Worm (Caenorhabditis elegans) whole organism, mixed stage, embryonic: ENCODE data around the gene tric-1B.2.

Experiments used
- blmp-1 ChIP-seq: fragments of 150-350 bp; optimal IDR thresholded peaks from 2 replicates; lab custom pipeline; 2014; ENCODE audit warnings: missing biosample characterization, missing genetic modification characterization
- ceh-39 ChIP-seq: fragments of 150-350 bp; optimal IDR thresholded peaks from 2 replicates; lab custom pipeline; 2014; ENCODE audit warnings: missing biosample characterization, missing genetic modification characterization
- ceh-43 ChIP-seq: fragments of 200-800 bp; sonication (Bioruptor generic); optimal IDR thresholded peaks from 2 replicates; lab custom pipeline; 2018; ENCODE audit warnings: mild to moderate bottlenecking, missing genetic modification characterization, moderate library complexity, missing compliant biosample characterization
- ceh-83 ChIP-seq: fragments of 200-800 bp; sonication (Bioruptor generic); optimal IDR thresholded peaks from 2 replicates; lab custom pipeline; 2018; ENCODE audit warnings: mild to moderate bottlenecking, missing genetic modification characterization, missing compliant biosample characterization
- cnd-1 ChIP-seq: fragments of 200-800 bp; sonication (Bioruptor generic); optimal IDR thresholded peaks from 2 replicates; lab custom pipeline; 2018; ENCODE audit warnings: mild to moderate bottlenecking, missing genetic modification characterization, missing compliant biosample characterization
- drap-1 ChIP-seq: fragments of 200-800 bp; sonication (Bioruptor generic); optimal IDR thresholded peaks from 3 replicates; lab custom pipeline; 2018; ENCODE audit warnings: mild to moderate bottlenecking, missing genetic modification characterization, missing compliant biosample characterization
- elt-1 ChIP-seq: sonication (generic microtip); optimal IDR thresholded peaks from 2 replicates; lab custom pipeline; 2017; ENCODE audit warnings: missing genetic modification characterization, mild to moderate bottlenecking, missing compliant biosample characterization, antibody characterized with exemption, moderate library complexity, borderline replicate concordance; ENCODE audit not compliant: insufficient read depth
- elt-3 ChIP-seq: fragments of 150-350 bp; optimal IDR thresholded peaks from 2 replicates; lab custom pipeline; 2014; ENCODE audit warnings: missing biosample characterization, missing genetic modification characterization
- flh-1 ChIP-seq: fragments of 200-800 bp; sonication (Bioruptor generic); optimal IDR thresholded peaks from 2 replicates; lab custom pipeline; 2018; ENCODE audit warnings: mild to moderate bottlenecking, missing genetic modification characterization, moderate library complexity, missing compliant biosample characterization
- ham-2 ChIP-seq: fragments of 200-800 bp; sonication (Bioruptor generic); optimal IDR thresholded peaks from 2 replicates; lab custom pipeline; 2018; ENCODE audit warnings: mild to moderate bottlenecking, missing genetic modification characterization, missing compliant biosample characterization
- hlh-1 ChIP-seq: fragments of 150-350 bp; optimal IDR thresholded peaks from 2 replicates; lab custom pipeline; 2014; ENCODE audit warnings: missing biosample characterization, missing genetic modification reagents, missing genetic modification characterization
- lin-13 ChIP-seq: fragments of 150-350 bp; optimal IDR thresholded peaks from 2 replicates; lab custom pipeline; 2014; ENCODE audit warnings: missing biosample characterization, missing genetic modification characterization
- lin-32 ChIP-seq: fragments of 200-800 bp; sonication (Bioruptor generic); optimal IDR thresholded peaks from 2 replicates; lab custom pipeline; 2018; ENCODE audit warnings: mild to moderate bottlenecking, missing genetic modification characterization, missing compliant biosample characterization
- lsy-2 ChIP-seq: fragments of 150-350 bp; optimal IDR thresholded peaks from 2 replicates; lab custom pipeline; 2014; ENCODE audit warnings: missing biosample characterization, missing genetic modification characterization
- mab-5 ChIP-seq: fragments of 150-350 bp; optimal IDR thresholded peaks from 2 replicates; lab custom pipeline; 2014; ENCODE audit warnings: missing biosample characterization, missing genetic modification characterization
- mep-1 ChIP-seq: fragments of 150-350 bp; optimal IDR thresholded peaks from 2 replicates; lab custom pipeline; 2017; ENCODE audit warnings: missing biosample characterization, missing genetic modification reagents, missing genetic modification characterization, inconsistent platforms
- mls-2 ChIP-seq: sonication (generic microtip); optimal IDR thresholded peaks from 2 replicates; lab custom pipeline; 2016; ENCODE audit warnings: mild to moderate bottlenecking, missing genetic modification characterization, moderate library complexity, missing compliant biosample characterization
- nhr-12 ChIP-seq: fragments of 150-350 bp; optimal IDR thresholded peaks from 2 replicates; lab custom pipeline; 2014; ENCODE audit warnings: missing biosample characterization, missing genetic modification characterization
- nhr-2 ChIP-seq: fragments of 150-350 bp; optimal IDR thresholded peaks from 2 replicates; lab custom pipeline; 2014; ENCODE audit warnings: missing biosample characterization, missing genetic modification characterization
- nhr-237 ChIP-seq: fragments of 150-350 bp; optimal IDR thresholded peaks from 2 replicates; lab custom pipeline; 2014; ENCODE audit warnings: missing biosample characterization, missing genetic modification characterization
- nhr-28 ChIP-seq: fragments of 150-350 bp; optimal IDR thresholded peaks from 2 replicates; lab custom pipeline; 2014; ENCODE audit warnings: missing biosample characterization, missing genetic modification characterization
- nhr-76 ChIP-seq: sonication (generic microtip); optimal IDR thresholded peaks from 2 replicates; lab custom pipeline; 2017; ENCODE audit warnings: missing biosample characterization, missing genetic modification characterization
- pha-4 ChIP-seq: fragments of 150-350 bp; optimal IDR thresholded peaks from 2 replicates; lab custom pipeline; 2018; ENCODE audit warnings: missing biosample characterization, missing genetic modification reagents, missing genetic modification characterization
- snpc-4 ChIP-seq: fragments of 150-350 bp; optimal IDR thresholded peaks from 2 replicates; lab custom pipeline; 2014; ENCODE audit warnings: missing biosample characterization, missing genetic modification characterization
- tbx-8 ChIP-seq: fragments of 200-800 bp; sonication (Bioruptor generic); optimal IDR thresholded peaks from 2 replicates; lab custom pipeline; 2018; ENCODE audit warnings: mild to moderate bottlenecking, missing genetic modification characterization, moderate library complexity, missing compliant biosample characterization
- unc-120 ChIP-seq: sonication (generic microtip); optimal IDR thresholded peaks from 2 replicates; lab custom pipeline; 2017; ENCODE audit warnings: missing genetic modification characterization, missing compliant biosample characterization; ENCODE audit not compliant: poor library complexity, severe bottlenecking
- unc-39 ChIP-seq: fragments of 150-350 bp; optimal IDR thresholded peaks from 2 replicates; lab custom pipeline; 2014; ENCODE audit warnings: missing biosample characterization, missing genetic modification characterization
- unc-62 ChIP-seq: fragments of 150-350 bp; optimal IDR thresholded peaks from 2 replicates; lab custom pipeline; 2014; ENCODE audit warnings: missing biosample characterization, missing genetic modification reagents, missing genetic modification characterization
- zip-8 ChIP-seq: fragments of 150-350 bp; optimal IDR thresholded peaks from 2 replicates; lab custom pipeline; 2014; ENCODE audit warnings: missing biosample characterization, missing genetic modification characterization

Gene tric-1B.2

ce11 chrII:12266145-12266544, 13.0 kb downstream of the tric-1B.2 start, which contains the start of gene tric-1B.1:
Gene tric-1B.1 (minus strand): TSS chrII:12266245.
- no peak for TF ChIP-seq ceh-43
- no peak for TF ChIP-seq mls-2 (tag; lab: Kevin White, UChicago)
- TF ChIP-seq elt-3 (tag; lab: Kevin White, UChicago): no peak
- TF ChIP-seq nhr-76 (tag; lab: Kevin White, UChicago): no peak
- no peak for TF ChIP-seq elt-1 (tag; lab: Kevin White, UChicago)
- TF ChIP-seq nhr-28 (tag; lab: Kevin White, UChicago): no peak
- no peak for TF ChIP-seq unc-120 (tag; lab: Kevin White, UChicago)
- no peak for TF ChIP-seq lsy-2
- TF ChIP-seq mab-5 (tag; lab: Kevin White, UChicago): no peak
- no peak for TF ChIP-seq tbx-8
- TF ChIP-seq mep-1: no peak
- no peak for TF ChIP-seq drap-1 (GFP tag; lab: Kevin White, UChicago)
- no peak for TF ChIP-seq snpc-4 (tag; lab: Kevin White, UChicago)
- no peak for TF ChIP-seq nhr-12 (tag; lab: Kevin White, UChicago)

DNA sequence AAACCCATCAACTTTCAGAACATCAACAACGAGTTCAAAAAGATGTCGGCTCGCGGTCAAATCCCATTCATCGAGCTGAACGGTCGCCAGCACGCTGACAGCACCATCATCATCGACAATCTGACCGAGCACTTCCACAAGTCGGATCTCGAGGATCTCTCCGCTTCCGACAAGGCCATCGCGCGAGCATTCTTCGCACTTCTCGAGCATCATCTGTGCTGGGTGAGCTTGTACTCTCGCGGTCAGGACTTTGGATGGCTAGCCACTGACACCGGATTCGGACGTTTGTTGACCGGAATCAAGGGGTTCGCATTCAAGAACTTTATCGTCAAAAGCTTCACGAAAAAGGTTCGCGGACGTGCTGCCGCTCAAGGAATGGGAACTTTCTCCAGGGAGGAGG, 14.3 kb downstream of the tric-1B.2 start:
- no peak for TF ChIP-seq zip-8 (tag; lab: Kevin White, UChicago)
- no peak for TF ChIP-seq mls-2 (tag; lab: Kevin White, UChicago)
- TF ChIP-seq unc-62: no peak
- TF ChIP-seq nhr-28 (tag; lab: Kevin White, UChicago): no peak
- no peak for TF ChIP-seq cnd-1 (tag; lab: Kevin White, UChicago)
- TF ChIP-seq nhr-237 (tag; lab: Kevin White, UChicago): no peak
- no peak for TF ChIP-seq unc-39 (tag; lab: Kevin White, UChicago)
- TF ChIP-seq ham-2 (GFP tag; lab: Kevin White, UChicago): no peak
- no peak for TF ChIP-seq elt-1 (tag; lab: Kevin White, UChicago)
- TF ChIP-seq ceh-39 (tag; lab: Kevin White, UChicago): no peak
- no peak for TF ChIP-seq mep-1
- no peak for TF ChIP-seq hlh-1

DNA sequence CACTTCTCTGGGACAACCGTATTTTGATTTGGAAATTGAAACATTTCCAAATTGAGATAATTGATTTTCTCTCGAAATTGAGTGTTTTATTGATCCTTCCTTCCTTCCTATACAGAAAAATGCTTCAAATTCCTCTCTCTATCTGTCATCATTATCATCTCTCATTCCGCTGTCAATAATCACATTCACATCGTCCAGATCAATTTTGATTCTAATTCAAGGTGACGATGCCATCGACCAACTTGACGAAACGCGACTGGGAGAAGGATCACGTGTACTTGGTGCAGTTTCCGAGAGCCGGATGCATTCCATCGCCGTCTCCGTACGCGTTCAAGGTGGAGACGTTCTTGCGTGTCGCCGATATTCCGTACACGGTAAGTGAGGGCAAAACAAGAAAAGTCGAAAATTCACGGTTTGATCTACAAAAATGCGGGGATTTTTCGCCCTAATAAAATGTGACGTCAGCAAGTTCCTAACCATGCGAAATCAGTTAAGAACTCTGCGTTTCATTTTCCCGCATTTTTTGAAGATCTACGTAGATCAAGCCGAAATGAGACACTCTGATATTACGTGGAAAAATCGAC, 15.1 kb downstream of the tric-1B.2 start, which contains the start of gene faxc-1:
TSS of gene faxc-1 (plus strand) at position 222 of the 584 bp plus-strand sequence.
- TF ChIP-seq lsy-2: no peak
- peak; percentile 48 for TF ChIP-seq unc-62
- TF ChIP-seq lin-13 (tag; lab: Kevin White, UChicago): no peak
- no peak for TF ChIP-seq elt-1 (tag; lab: Kevin White, UChicago)
- no peak for TF ChIP-seq snpc-4 (tag; lab: Kevin White, UChicago)
- TF ChIP-seq ceh-43: no peak

DNA sequence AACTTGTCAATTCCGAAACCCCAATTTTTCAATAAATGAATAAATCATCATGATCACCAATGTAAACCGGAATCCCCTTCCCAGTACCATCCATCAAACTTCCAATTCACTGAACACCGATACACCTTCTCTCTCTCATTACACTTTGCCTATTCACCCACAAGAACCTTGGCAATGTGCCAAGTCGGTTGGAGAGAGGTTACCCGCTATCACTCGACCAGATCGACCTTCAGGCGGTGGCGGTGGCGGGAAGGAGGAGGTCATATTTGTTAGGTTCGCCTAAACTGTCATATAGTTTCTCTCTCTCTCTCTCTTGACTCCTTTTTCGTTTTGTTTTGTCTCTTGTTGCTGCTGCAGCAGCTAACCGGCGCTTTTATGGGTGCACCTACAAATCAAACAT, 16.6 kb downstream of the tric-1B.2 start:
- peak; percentile 46 for TF ChIP-seq elt-1 (tag; lab: Kevin White, UChicago)
- TF ChIP-seq ham-2 (GFP tag; lab: Kevin White, UChicago): peak; percentile 45
- peak; percentile 61 for TF ChIP-seq unc-62
- TF ChIP-seq nhr-2 (tag; lab: Kevin White, UChicago): peak; percentile 73
- TF ChIP-seq lin-13 (tag; lab: Kevin White, UChicago): no peak

- TF ChIP-seq flh-1: no peak
- no peak for TF ChIP-seq ceh-39 (tag; lab: Kevin White, UChicago)
- no peak for TF ChIP-seq ceh-83 (GFP tag; lab: Kevin White, UChicago)
- no peak for TF ChIP-seq ceh-43
- TF ChIP-seq elt-1 (tag; lab: Kevin White, UChicago): no peak
- no peak for TF ChIP-seq ham-2 (GFP tag; lab: Kevin White, UChicago)
- TF ChIP-seq lin-32 (GFP tag; lab: Kevin White, UChicago): no peak
- TF ChIP-seq drap-1 (GFP tag; lab: Kevin White, UChicago): no peak
- no peak for TF ChIP-seq lin-13 (tag; lab: Kevin White, UChicago)
- TF ChIP-seq mep-1: no peak
- no peak for TF ChIP-seq pha-4
- TF ChIP-seq blmp-1 (tag; lab: Kevin White, UChicago): no peak
Observed at ce11 chrII:12261147-12261821, 17.9 kb downstream of the tric-1B.2 start.
